Worm (Caenorhabditis elegans) whole organism, L3 larva: Measurements from ENCODE around the gene K03B4.1.

Experiments used
- fkh-10 ChIP-seq: sonication (generic microtip); optimal IDR thresholded peaks from 2 replicates; lab custom pipeline; 2017; ENCODE audit warnings: missing biosample characterization, missing genetic modification reagents, missing genetic modification characterization
- nfya-1 ChIP-seq: sonication (generic microtip); optimal IDR thresholded peaks from 2 replicates; lab custom pipeline; 2017; ENCODE audit warnings: missing genetic modification characterization, mild to moderate bottlenecking, missing compliant biosample characterization, antibody characterized with exemption, moderate library complexity; ENCODE audit not compliant: insufficient read depth

ce11 chrV:4694466-4695092 lies 5.4 kb downstream of the K03B4.1 start:
- TF ChIP-seq nfya-1 (tag; lab: Kevin White, UChicago) (no peak), fkh-10 (no peak)
